Worm (Caenorhabditis elegans): ENCODE measurements around the gene kcc-2.

ce11 chrIV:6047164-6047727 lies 6.5 kb downstream of the kcc-2 start:
- no peak for TF ChIP-seq flt-1 (GFP tag; IDR thresholded peaks at IDR 0.05)
- no peak for TF ChIP-seq klf-2 (GFP tag; conservative IDR thresholded peaks at IDR 0.05)
- TF ChIP-seq T22C8.4 (GFP tag; IDR thresholded peaks at IDR 0.05): no peak
- no peak for TF ChIP-seq ztf-29 (GFP tag; IDR thresholded peaks at IDR 0.05)
- no peak for TF ChIP-seq cog-1 (tag; optimal IDR thresholded peaks at IDR 0.05)
- no peak for TF ChIP-seq med-1 (GFP tag; optimal IDR thresholded peaks at IDR 0.05; ENCODE audit: insufficient read depth)
- no peak for TF ChIP-seq tab-1 (GFP tag; IDR thresholded peaks at IDR 0.05)
- no peak for TF ChIP-seq ref-1 (GFP tag; conservative IDR thresholded peaks at IDR 0.05)

Measured in whole organism, midembryonic.